Fruit fly (Drosophila melanogaster) whole organism, prepupa: Measurements from ENCODE around the gene Oatp30B.
A peak's percentile ranks its signal among the peaks of the same experiment; 100 is the strongest.

Experiments
- Blimp-1 ChIP-seq: fragments of 200-800 bp; sonication (Bioruptor generic); optimal IDR thresholded peaks from 3 replicates; lab custom pipeline; 2017; ENCODE audit warnings: missing biosample characterization, missing genetic modification characterization, mild to moderate bottlenecking, moderate library complexity, missing genetic modification reagents
- CG10631 ChIP-seq: fragments of 200-800 bp; sonication (Bioruptor generic); optimal IDR thresholded peaks from 2 replicates; lab custom pipeline; 2016; ENCODE audit warnings: missing biosample characterization, missing genetic modification characterization
- CG10669 ChIP-seq: fragments of 200-800 bp; sonication (Bioruptor generic); optimal IDR thresholded peaks from 3 replicates; lab custom pipeline; 2018; ENCODE audit warnings: missing biosample characterization, mild to moderate bottlenecking, missing genetic modification characterization, moderate library complexity
- CG11294 ChIP-seq: fragments of 200-800 bp; sonication (Bioruptor generic); IDR thresholded peaks from 2 replicates; pipeline ENCODE4 v1.3.6; 2022; ENCODE audit warnings: missing biosample characterization, missing genetic modification characterization
- CG11762 ChIP-seq: fragments of 200-800 bp; sonication (Bioruptor generic); optimal IDR thresholded peaks from 3 replicates; lab custom pipeline; 2016; ENCODE audit warnings: missing biosample characterization, missing genetic modification characterization; ENCODE audit not compliant: insufficient read depth
- CG11902 ChIP-seq: fragments of 200-800 bp; sonication (Bioruptor generic); optimal IDR thresholded peaks from 3 replicates; lab custom pipeline; 2016; ENCODE audit warnings: missing biosample characterization, missing genetic modification characterization
- CG15336 ChIP-seq: fragments of 200-800 bp; sonication (Bioruptor generic); IDR thresholded peaks from 2 replicates; pipeline ENCODE4 v1.3.6; 2022; ENCODE audit warnings: missing biosample characterization, missing genetic modification characterization
- CG1621 ChIP-seq: fragments of 200-800 bp; sonication (Bioruptor generic); optimal IDR thresholded peaks from 3 replicates; lab custom pipeline; 2018; ENCODE audit warnings: missing biosample characterization, mild to moderate bottlenecking, missing genetic modification characterization
- CG16779 ChIP-seq: fragments of 200-800 bp; sonication (Bioruptor generic); optimal IDR thresholded peaks from 3 replicates; lab custom pipeline; 2017; ENCODE audit warnings: missing biosample characterization, mild to moderate bottlenecking, missing genetic modification characterization
- CG3032 ChIP-seq: fragments of 200-800 bp; optimal IDR thresholded peaks from 2 replicates; lab custom pipeline; 2019; ENCODE audit warnings: missing biosample characterization, mild to moderate bottlenecking, missing genetic modification characterization, moderate library complexity
- CG31627 ChIP-seq: fragments of 200-800 bp; sonication (Bioruptor generic); optimal IDR thresholded peaks from 3 replicates; lab custom pipeline; 2016; ENCODE audit warnings: missing biosample characterization, missing genetic modification characterization
- CG32006 ChIP-seq: fragments of 200-800 bp; sonication (Bioruptor generic); optimal IDR thresholded peaks from 3 replicates; lab custom pipeline; 2017; ENCODE audit warnings: missing biosample characterization, mild to moderate bottlenecking, missing genetic modification characterization
- CG34406 ChIP-seq: fragments of 200-800 bp; sonication (Bioruptor generic); optimal IDR thresholded peaks from 3 replicates; lab custom pipeline; 2016; ENCODE audit warnings: missing biosample characterization, missing genetic modification characterization
- CG3919 ChIP-seq: fragments of 200-800 bp; sonication (Bioruptor generic); optimal IDR thresholded peaks from 3 replicates; lab custom pipeline; 2016; ENCODE audit warnings: missing biosample characterization, missing genetic modification characterization
- CG6163 ChIP-seq: fragments of 200-800 bp; sonication (Bioruptor generic); IDR thresholded peaks from 3 replicates; pipeline ENCODE4 v1.3.6; 2022; ENCODE audit warnings: missing biosample characterization, missing genetic modification characterization
- CG6792 ChIP-seq: fragments of 200-800 bp; sonication (Bioruptor generic); optimal IDR thresholded peaks from 3 replicates; lab custom pipeline; 2016; ENCODE audit warnings: missing biosample characterization, missing genetic modification characterization
- CG6808 ChIP-seq: fragments of 200-800 bp; sonication (Bioruptor generic); optimal IDR thresholded peaks from 3 replicates; lab custom pipeline; 2017; ENCODE audit warnings: missing biosample characterization, missing genetic modification characterization, mild to moderate bottlenecking, moderate library complexity, missing genetic modification reagents
- CG6854 ChIP-seq: fragments of 200-800 bp; sonication (Bioruptor generic); optimal IDR thresholded peaks from 2 replicates; lab custom pipeline; 2017; ENCODE audit warnings: missing biosample characterization, mild to moderate bottlenecking, missing genetic modification characterization
- CG8119 ChIP-seq: fragments of 200-800 bp; sonication (Bioruptor generic); IDR thresholded peaks from 3 replicates; pipeline ENCODE4 v1.3.6; 2022; ENCODE audit warnings: missing biosample characterization, missing genetic modification characterization
- CG8319 ChIP-seq: fragments of 200-800 bp; sonication (Bioruptor generic); optimal IDR thresholded peaks from 3 replicates; lab custom pipeline; 2016; ENCODE audit warnings: missing biosample characterization, missing genetic modification characterization
- CG8632 ChIP-seq: fragments of 200-800 bp; sonication (Bioruptor generic); optimal IDR thresholded peaks from 3 replicates; lab custom pipeline; 2016; ENCODE audit warnings: missing biosample characterization, missing genetic modification characterization
- CG9139 ChIP-seq: fragments of 200-800 bp; sonication (Bioruptor generic); optimal IDR thresholded peaks from 3 replicates; lab custom pipeline; 2017; ENCODE audit warnings: missing biosample characterization, mild to moderate bottlenecking, missing genetic modification characterization
- Eip78C ChIP-seq: fragments of 200-800 bp; sonication (Bioruptor generic); peaks from one replicate; lab custom pipeline; 2016; ENCODE audit warnings: missing biosample characterization, missing genetic modification characterization
- Eip93F ChIP-seq: fragments of 200-800 bp; sonication (Bioruptor generic); optimal IDR thresholded peaks from 2 replicates; lab custom pipeline; 2016; ENCODE audit warnings: missing biosample characterization, mild to moderate bottlenecking, missing genetic modification characterization
- Ets21C ChIP-seq: fragments of 200-800 bp; sonication (Bioruptor generic); optimal IDR thresholded peaks from 3 replicates; lab custom pipeline; 2016; ENCODE audit warnings: missing biosample characterization, missing genetic modification characterization
- Hr38 ChIP-seq: sonication (Bioruptor generic); optimal IDR thresholded peaks from 2 replicates; lab custom pipeline; 2016; ENCODE audit warnings: missing biosample characterization, missing genetic modification characterization
- Hr39 ChIP-seq: fragments of 200-800 bp; sonication (Bioruptor generic); optimal IDR thresholded peaks from 2 replicates; lab custom pipeline; 2016; ENCODE audit warnings: missing biosample characterization, missing genetic modification characterization
- Hr4 ChIP-seq: fragments of 200-800 bp; sonication (Bioruptor generic); optimal IDR thresholded peaks from 3 replicates; lab custom pipeline; 2016; ENCODE audit warnings: missing biosample characterization, missing genetic modification characterization
- Met ChIP-seq: fragments of 200-800 bp; sonication (Bioruptor generic); optimal IDR thresholded peaks from 3 replicates; lab custom pipeline; 2016; ENCODE audit warnings: missing biosample characterization, missing genetic modification characterization
- OdsH ChIP-seq: fragments of 200-800 bp; sonication (Bioruptor generic); optimal IDR thresholded peaks from 3 replicates; lab custom pipeline; 2016; ENCODE audit warnings: missing biosample characterization, missing genetic modification characterization
- Smox ChIP-seq: fragments of 200-800 bp; sonication (Bioruptor generic); optimal IDR thresholded peaks from 3 replicates; lab custom pipeline; 2016; ENCODE audit warnings: missing biosample characterization, missing genetic modification characterization
- Sox102F ChIP-seq: fragments of 200-800 bp; sonication (Bioruptor generic); optimal IDR thresholded peaks from 2 replicates; lab custom pipeline; 2016; ENCODE audit warnings: missing biosample characterization, mild to moderate bottlenecking, missing genetic modification characterization
- Sox14 ChIP-seq: fragments of 200-800 bp; sonication (Bioruptor generic); optimal IDR thresholded peaks from 3 replicates; lab custom pipeline; 2016; ENCODE audit warnings: missing biosample characterization, missing genetic modification characterization
- Sox15 ChIP-seq: fragments of 200-800 bp; sonication (Bioruptor generic); optimal IDR thresholded peaks from 3 replicates; lab custom pipeline; 2016; ENCODE audit warnings: missing biosample characterization, missing genetic modification characterization
- acj6 ChIP-seq: fragments of 200-800 bp; sonication (Bioruptor generic); optimal IDR thresholded peaks from 3 replicates; lab custom pipeline; 2016; ENCODE audit warnings: missing biosample characterization, missing genetic modification characterization
- dsx ChIP-seq: fragments of 200-800 bp; optimal IDR thresholded peaks from 3 replicates; lab custom pipeline; 2019; ENCODE audit warnings: missing biosample characterization, mild to moderate bottlenecking, missing genetic modification characterization, moderate library complexity; ENCODE audit not compliant: poor library complexity, severe bottlenecking
- eg ChIP-seq: fragments of 200-800 bp; sonication (Bioruptor generic); IDR thresholded peaks from 3 replicates; pipeline ENCODE4 v1.3.6; 2022; ENCODE audit warnings: missing biosample characterization, missing genetic modification characterization
- fd59A ChIP-seq: fragments of 200-800 bp; sonication (Bioruptor generic); optimal IDR thresholded peaks from 2 replicates; lab custom pipeline; 2017; ENCODE audit warnings: missing biosample characterization, mild to moderate bottlenecking, missing genetic modification characterization, missing genetic modification reagents
- fkh ChIP-seq: fragments of 200-800 bp; sonication (Bioruptor generic); optimal IDR thresholded peaks from 3 replicates; lab custom pipeline; 2017; ENCODE audit warnings: missing biosample characterization, mild to moderate bottlenecking, missing genetic modification characterization, moderate library complexity
- net ChIP-seq: fragments of 200-800 bp; sonication (Bioruptor generic); optimal IDR thresholded peaks from 3 replicates; lab custom pipeline; 2016; ENCODE audit warnings: missing biosample characterization, missing genetic modification characterization
- pdm3 ChIP-seq: fragments of 200-800 bp; sonication (Bioruptor generic); optimal IDR thresholded peaks from 3 replicates; lab custom pipeline; 2016; ENCODE audit warnings: missing biosample characterization, missing genetic modification characterization
- salr ChIP-seq, 2 experiments: fragments of 200-800 bp; sonication (Bioruptor generic); optimal IDR thresholded peaks; 3 replicates each; lab custom pipeline; 2016 to 2018; ENCODE audit warnings: missing biosample characterization in 2 of 2, missing genetic modification characterization in 2 of 2, mild to moderate bottlenecking in 1 of 2
- spab ChIP-seq: fragments of 200-800 bp; sonication (Bioruptor generic); optimal IDR thresholded peaks from 2 replicates; lab custom pipeline; 2017; ENCODE audit warnings: missing biosample characterization, mild to moderate bottlenecking, missing genetic modification characterization, missing genetic modification reagents
- ss ChIP-seq, 2 experiments: fragments of 200-800 bp; sonication (Bioruptor generic); optimal IDR thresholded peaks; 2 replicates in 1 of 2; 3 replicates in 1 of 2; lab custom pipeline; 2017 to 2018; ENCODE audit warnings: mild to moderate bottlenecking in 2 of 2, missing biosample characterization in 2 of 2, missing genetic modification characterization in 2 of 2, moderate library complexity in 1 of 2
- svp ChIP-seq: fragments of 200-800 bp; sonication (Bioruptor generic); peaks from one replicate; lab custom pipeline; 2016; ENCODE audit warnings: missing biosample characterization, missing genetic modification characterization

The Oatp30B gene

DNA sequence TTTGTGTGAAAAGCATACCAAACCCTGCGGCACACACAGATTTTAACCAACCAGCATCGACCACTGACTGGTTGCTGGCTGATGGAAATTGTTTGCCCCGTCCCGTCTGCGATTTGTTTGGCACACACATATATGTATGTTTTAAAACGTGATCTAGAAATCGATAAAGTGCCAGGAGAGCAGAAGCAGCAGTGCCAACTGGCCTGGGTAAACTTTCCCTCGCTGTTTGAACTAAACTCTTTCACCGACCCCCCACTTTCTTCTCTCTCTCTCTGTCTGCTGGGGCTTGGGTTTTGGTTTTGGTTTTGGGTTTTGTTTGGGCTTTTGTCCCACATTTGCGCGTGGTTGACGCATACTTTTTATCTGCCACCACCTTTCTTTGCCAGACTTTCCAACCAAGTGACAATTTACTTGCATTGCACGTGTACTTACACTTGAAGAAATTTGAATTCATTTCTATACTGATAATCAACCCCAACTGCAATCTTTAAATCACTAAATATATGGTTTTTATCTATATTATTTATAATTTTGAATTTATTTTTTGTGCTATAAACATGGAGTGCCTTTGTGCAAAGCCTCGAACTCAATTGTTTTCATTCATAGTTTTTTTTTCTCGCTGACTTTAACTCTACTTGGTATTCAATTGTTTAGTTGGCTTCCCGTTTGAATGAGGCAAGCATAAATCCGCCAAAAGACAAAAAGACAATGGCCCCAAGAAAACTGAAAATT lies 15.5 kb upstream of the Oatp30B start (continued):
- TF ChIP-seq CG8119 (GFP tag; lab: Robert Waterston, UW) (peak; percentile 49; the same call in 2 of the 3 replicates), Eip78C (peak; percentile 87), Ets21C (GFP tag; lab: Kevin White, UChicago) (no peak), net (GFP tag; lab: Kevin White, UChicago) (peak; percentile 33), CG6854 (no peak), CG11294 (no peak), CG15336 (peak; percentile 56), Smox (GFP tag; lab: Kevin White, UChicago) (no peak), CG1621 (no peak), Hr4 (GFP tag; lab: Kevin White, UChicago) (peak; percentile 67), CG16779 (tag; lab: Kevin White, UChicago) (no peak), fd59A (no peak), eg (GFP tag; lab: Robert Waterston, UW) (peak; percentile 52; the same call in 1 of the 3 replicates), Hr39 (no peak), spab (GFP tag; lab: Kevin White, UChicago) (no peak), OdsH (GFP tag; lab: Kevin White, UChicago) (peak; percentile 51), CG6792 (GFP tag; lab: Kevin White, UChicago) (peak; percentile 26), CG10669 (GFP tag; lab: Kevin White, UChicago) (no peak), CG3032 (tag; lab: Kevin White, UChicago) (no peak), fkh (GFP tag; lab: Kevin White, UChicago) (no peak), CG6163 (GFP tag; lab: Robert Waterston, UW) (no peak), CG6808 (no peak), CG34406 (GFP tag; lab: Kevin White, UChicago) (peak; percentile 43), Eip93F (GFP tag; lab: Kevin White, UChicago) (no peak), svp (peak; percentile 42), Hr38 (GFP tag; lab: Kevin White, UChicago) (no peak), Sox14 (GFP tag; lab: Kevin White, UChicago) (no peak)

dm6 chr2L:9506535-9507036 lies 14.4 kb upstream of the Oatp30B start:
- no peak for TF ChIP-seq CG15336
- TF ChIP-seq Hr39 = no peak
- TF ChIP-seq Smox (GFP tag; lab: Kevin White, UChicago) = no peak
- TF ChIP-seq ss (GFP tag; optimal IDR thresholded peaks at IDR 0.05; lab: Kevin White, UChicago) = peak in 1 of 2 experiments; percentile 9
- no peak for TF ChIP-seq CG11294
- TF ChIP-seq CG34406 (GFP tag; lab: Kevin White, UChicago) = no peak
- no peak for TF ChIP-seq acj6 (GFP tag; lab: Kevin White, UChicago)
- peak; percentile 39 for TF ChIP-seq Eip78C
- no peak for TF ChIP-seq CG10631 (GFP tag; lab: Kevin White, UChicago)
- no peak for TF ChIP-seq CG11762 (GFP tag; lab: Kevin White, UChicago)
- no peak for TF ChIP-seq salr (GFP tag; optimal IDR thresholded peaks at IDR 0.05; lab: Kevin White, UChicago)
- TF ChIP-seq CG32006 (GFP tag; lab: Kevin White, UChicago) = no peak
- no peak for TF ChIP-seq CG8319 (GFP tag; lab: Kevin White, UChicago)
- TF ChIP-seq fd59A = no peak
- no peak for TF ChIP-seq CG16779 (tag; lab: Kevin White, UChicago)
- TF ChIP-seq Blimp-1 (GFP tag; lab: Kevin White, UChicago) = peak; percentile 11
- TF ChIP-seq svp = peak; percentile 29
- TF ChIP-seq Eip93F (GFP tag; lab: Kevin White, UChicago) = no peak
- no peak for TF ChIP-seq Sox15 (GFP tag; lab: Kevin White, UChicago)
- TF ChIP-seq fkh (GFP tag; lab: Kevin White, UChicago) = no peak
- no peak for TF ChIP-seq CG9139 (GFP tag; lab: Kevin White, UChicago)
- TF ChIP-seq CG8632 = no peak
- no peak for TF ChIP-seq pdm3 (GFP tag; lab: Kevin White, UChicago)
- no peak for TF ChIP-seq Met (GFP tag; lab: Kevin White, UChicago)
- no peak for TF ChIP-seq Sox14 (GFP tag; lab: Kevin White, UChicago)
- TF ChIP-seq eg (GFP tag; lab: Robert Waterston, UW) = 0 out of 3 replicates have a peak, but pooled peaks have one; percentile 24
- TF ChIP-seq CG6808 = no peak
- TF ChIP-seq dsx (GFP tag; lab: Kevin White, UChicago) = peak; percentile 33
- TF ChIP-seq net (GFP tag; lab: Kevin White, UChicago) = no peak
- no peak for TF ChIP-seq Sox102F (GFP tag; lab: Kevin White, UChicago)
- no peak for TF ChIP-seq CG31627 (GFP tag; lab: Kevin White, UChicago)
- no peak for TF ChIP-seq Ets21C (GFP tag; lab: Kevin White, UChicago)
- TF ChIP-seq CG6163 (GFP tag; lab: Robert Waterston, UW) = peak; percentile 58
- TF ChIP-seq CG3919 (GFP tag; lab: Kevin White, UChicago) = no peak
- TF ChIP-seq CG6792 (GFP tag; lab: Kevin White, UChicago) = no peak
- TF ChIP-seq Hr4 (GFP tag; lab: Kevin White, UChicago) = peak; percentile 2
- TF ChIP-seq CG3032 (tag; lab: Kevin White, UChicago) = no peak
- no peak for TF ChIP-seq CG11902 (GFP tag; lab: Kevin White, UChicago)
